Fruit fly (Drosophila melanogaster): ENCODE data around the gene CREG.

Gene CREG

dm6 chr3R:17401289-17401752, 6.9 kb upstream of the CREG start:
- TF ChIP-seq CG14860 (GFP tag; IDR thresholded peaks at IDR 0.05; ENCODE audit: partially characterized antibody) (peak; percentile 74), CG12104 (GFP tag; optimal IDR thresholded peaks at IDR 0.05) (peak; percentile 17), NFAT (GFP tag; IDR thresholded peaks at IDR 0.05) (peak; percentile 43; the same call in 1 of the 2 replicates), Spps (tag; optimal IDR thresholded peaks at IDR 0.05) (no peak), kni (GFP tag; optimal IDR thresholded peaks at IDR 0.05) (no peak), usp (GFP tag; optimal IDR thresholded peaks at IDR 0.05) (no peak), CG10462 (GFP tag; optimal IDR thresholded peaks at IDR 0.05) (no peak), sqz (GFP tag; optimal IDR thresholded peaks at IDR 0.05) (no peak), CG12391 (tag; optimal IDR thresholded peaks at IDR 0.05) (peak; percentile 75), cad (GFP tag; optimal IDR thresholded peaks at IDR 0.05) (no peak), CG4820 (GFP tag; optimal IDR thresholded peaks at IDR 0.05) (no peak), Asciz (GFP tag; optimal IDR thresholded peaks at IDR 0.05) (no peak), hb (GFP tag; IDR thresholded peaks at IDR 0.05; ENCODE audit: partially characterized antibody) (peak; percentile 76), CG7745 (tag; optimal IDR thresholded peaks at IDR 0.05) (no peak), CG12769 (tag; optimal IDR thresholded peaks at IDR 0.05) (peak; percentile 72), Optix (GFP tag; IDR thresholded peaks at IDR 0.05) (no peak), odd (GFP tag; optimal IDR thresholded peaks at IDR 0.05) (peak; percentile 33), CG7928 (GFP tag; optimal IDR thresholded peaks at IDR 0.05) (no peak), chn (GFP tag; optimal IDR thresholded peaks at IDR 0.05) (peak; percentile 48), Sox100B (GFP tag; optimal IDR thresholded peaks at IDR 0.05) (peak; percentile 17), CG4404 (GFP tag; IDR thresholded peaks at IDR 0.05) (no peak), ken (GFP tag; IDR thresholded peaks at IDR 0.05) (no peak), ewg (GFP tag; optimal IDR thresholded peaks at IDR 0.05) (peak; percentile 16), Nf-YB (GFP tag; optimal IDR thresholded peaks at IDR 0.05) (peak; percentile 33), Bgb (GFP tag; IDR thresholded peaks at IDR 0.05; ENCODE audit: partially characterized antibody) (peak; percentile 86), HLH54F (GFP tag; optimal IDR thresholded peaks at IDR 0.05) (peak; percentile 60), E2f2 (GFP tag; IDR thresholded peaks at IDR 0.05) (peak; percentile 68), sug (tag; optimal IDR thresholded peaks at IDR 0.05) (peak; percentile 52), Rx (GFP tag; IDR thresholded peaks at IDR 0.05) (no peak), CG17359 (tag; optimal IDR thresholded peaks at IDR 0.05) (no peak), NK7.1 (GFP tag; optimal IDR thresholded peaks at IDR 0.05) (no peak), zen (tag; optimal IDR thresholded peaks at IDR 0.05) (peak; percentile 38), trh (GFP tag; optimal IDR thresholded peaks at IDR 0.05) (no peak), CG4617 (GFP tag; optimal IDR thresholded peaks at IDR 0.05; ENCODE audit: borderline replicate concordance) (peak; percentile 79), bbx (GFP tag; IDR thresholded peaks at IDR 0.05; ENCODE audit: partially characterized antibody) (peak; percentile 82), CG10654 (GFP tag; optimal IDR thresholded peaks at IDR 0.05) (no peak), nerfin-2 (GFP tag; IDR thresholded peaks at IDR 0.05; ENCODE audit: partially characterized antibody) (peak; percentile 75), CG32767 (GFP tag; IDR thresholded peaks at IDR 0.05) (peak; percentile 23; the same call in 1 of the 2 replicates), tin (GFP tag; optimal IDR thresholded peaks at IDR 0.05) (no peak), CG17186 (GFP tag; optimal IDR thresholded peaks at IDR 0.05) (peak; percentile 21), Elba2 (GFP tag; optimal IDR thresholded peaks at IDR 0.05) (no peak), gro (GFP tag; optimal IDR thresholded peaks at IDR 0.05) (peak; percentile 51), amos (GFP tag; IDR thresholded peaks at IDR 0.05; ENCODE audit: partially characterized antibody) (peak; percentile 89), CG31441 (GFP tag; IDR thresholded peaks at IDR 0.05) (peak; percentile 37), Bdp1 (GFP tag; optimal IDR thresholded peaks at IDR 0.05) (peak; percentile 26), H15 (GFP tag; IDR thresholded peaks at IDR 0.05) (no peak), CG6254 (GFP tag; optimal IDR thresholded peaks at IDR 0.05) (no peak), CoRest (tag; optimal IDR thresholded peaks at IDR 0.05) (peak; percentile 66), CG7556 (GFP tag; optimal IDR thresholded peaks at IDR 0.05) (peak; percentile 13), CG30431 (GFP tag; optimal IDR thresholded peaks at IDR 0.05) (no peak)
